Worm (Caenorhabditis elegans): ENCODE measurements around the gene nlp-16.
A peak's percentile ranks its signal among the peaks of the same experiment; 100 is the strongest.

nlp-16 gene

DNA sequence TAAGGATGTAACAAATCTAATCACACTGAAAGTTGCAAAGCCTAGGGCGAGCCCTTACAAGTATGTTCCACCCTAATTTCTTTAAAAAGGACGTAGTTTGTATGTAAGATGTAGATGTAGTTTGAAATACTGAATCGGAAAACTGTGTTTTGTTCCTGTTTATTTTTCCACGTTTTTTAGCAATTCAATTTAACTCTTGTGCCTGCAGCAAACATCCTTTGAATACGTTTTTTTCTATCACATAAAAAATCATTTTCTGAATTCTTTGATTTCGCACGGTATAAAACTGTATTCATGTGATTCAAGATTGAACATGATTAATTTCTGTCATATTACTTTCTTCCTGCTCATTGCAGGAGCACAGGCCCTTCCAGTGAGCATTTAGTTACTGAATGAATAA lies 19.6 kb downstream of the nlp-16 start, which contains the start of gene F58F9.9:
Gene F58F9.9, plus strand, starts transcription at position 301 of the 400 bp plus-strand sequence.
- no peak for TF ChIP-seq unc-98 (GFP tag; IDR thresholded peaks at IDR 0.05)
- TF ChIP-seq hlh-17 (GFP tag; optimal IDR thresholded peaks at IDR 0.05; ENCODE audit: borderline replicate concordance) = no peak
- TF ChIP-seq isw-1 (GFP tag; IDR thresholded peaks at IDR 0.05) = no peak
- TF ChIP-seq ceh-82 (tag; optimal IDR thresholded peaks at IDR 0.05) = no peak

DNA sequence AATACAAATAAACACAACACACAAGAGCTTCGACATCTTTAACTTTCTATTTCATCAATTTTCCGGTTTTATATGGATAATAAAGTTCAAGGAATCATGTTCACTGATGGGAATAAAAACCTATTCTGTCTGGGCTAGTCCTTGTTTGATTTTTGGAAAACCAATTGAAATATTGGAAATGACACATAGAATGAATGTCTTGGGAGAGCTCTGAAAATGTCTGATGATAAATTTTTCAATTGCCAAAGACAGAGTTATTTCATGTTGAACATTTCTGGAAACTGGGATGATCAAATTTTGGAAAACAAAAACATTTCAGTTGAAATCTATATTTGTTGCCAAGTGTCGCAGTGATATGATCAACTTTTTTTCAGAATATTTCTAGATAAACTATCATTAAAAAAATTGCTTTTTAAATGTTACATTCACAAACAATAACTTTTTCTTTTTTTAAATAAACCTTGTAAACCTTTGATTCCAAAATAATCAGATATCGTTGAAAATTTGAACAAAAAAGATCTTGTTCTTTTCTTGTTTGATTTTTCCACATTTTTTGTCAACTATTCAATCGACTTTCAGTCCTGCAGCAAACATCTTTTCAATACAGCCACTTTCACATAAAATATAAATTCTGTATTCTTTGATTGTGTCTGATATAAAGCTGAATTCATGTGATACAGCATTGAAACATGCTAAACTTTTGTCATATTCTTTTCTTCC lies 22.0 kb downstream of the nlp-16 start, which contains the start of the genes F58F9.6 and F58F9.8:
Gene F58F9.6, minus strand, starts transcription at position 101 of the 720 bp plus-strand sequence.
Gene F58F9.8, plus strand, starts transcription at position 670 of the 720 bp plus-strand sequence.
- no peak for TF ChIP-seq efl-1 (optimal IDR thresholded peaks at IDR 0.05)
- TF ChIP-seq efl-1 (GFP tag; optimal IDR thresholded peaks at IDR 0.05 in 1 of 2) = peak in 1 of 2 experiments; percentile 83
- no peak for TF ChIP-seq aha-1 (tag; optimal IDR thresholded peaks at IDR 0.05)
- TF ChIP-seq swsn-7 (tag; optimal IDR thresholded peaks at IDR 0.05) = no peak
- TF ChIP-seq hlh-17 (GFP tag; optimal IDR thresholded peaks at IDR 0.05; ENCODE audit: borderline replicate concordance) = no peak
- TF ChIP-seq nhr-85 (tag) = peak; percentile 22

DNA sequence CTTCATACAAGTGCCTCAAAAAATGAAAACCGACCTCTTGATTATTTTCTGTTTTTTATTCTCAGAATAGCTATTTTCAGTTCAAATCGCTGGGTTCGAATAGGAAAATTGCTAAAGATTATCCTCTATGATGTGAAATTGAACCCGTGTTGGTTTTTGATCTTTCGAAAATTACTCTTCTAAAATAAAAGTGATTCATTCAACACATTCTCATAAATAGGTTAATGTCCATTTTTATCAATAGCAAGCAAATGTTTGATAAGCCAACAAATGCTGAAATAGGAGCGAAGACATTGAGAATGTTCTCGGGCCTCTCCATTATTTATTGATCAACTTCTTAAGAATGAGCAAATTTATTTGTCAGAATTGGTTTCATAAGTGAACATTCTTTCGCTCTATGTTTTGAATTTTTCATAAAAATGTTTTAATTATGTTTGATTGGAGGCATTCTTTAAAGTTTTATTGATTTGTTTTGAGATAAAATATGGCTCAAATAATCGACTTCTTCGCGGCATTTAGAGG lies 26.8 kb downstream of the nlp-16 start, which contains the start of gene F58F9.3:
Gene F58F9.3, plus strand, starts transcription at position 472 of the 522 bp plus-strand sequence.
- TF ChIP-seq elt-2 (tag; optimal IDR thresholded peaks at IDR 0.05) = peak; percentile 1
- TF ChIP-seq ces-1 (GFP tag; optimal IDR thresholded peaks at IDR 0.05) = no peak

DNA sequence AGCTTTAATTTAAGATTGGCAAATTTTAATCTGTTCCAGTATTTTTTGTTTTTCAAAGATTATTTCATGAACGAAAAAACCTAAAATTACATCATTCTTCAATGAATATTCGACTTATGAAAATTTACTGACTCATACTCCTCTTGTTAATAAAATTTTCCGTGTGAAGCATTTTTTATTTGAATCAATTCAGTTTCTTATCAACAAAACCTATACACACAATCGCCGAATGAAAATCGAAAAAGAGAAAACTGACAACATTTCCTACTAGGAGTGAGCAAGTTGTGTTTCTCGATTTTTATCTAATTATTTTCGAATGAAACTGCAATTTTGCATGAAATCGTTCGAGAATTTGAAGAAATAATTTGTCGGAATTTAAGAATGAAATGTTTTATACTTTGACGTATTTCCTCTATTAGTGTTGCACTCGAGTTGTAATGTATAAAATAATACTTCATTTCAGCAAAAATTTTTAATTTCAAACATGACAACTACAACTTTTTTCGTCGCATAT lies 29.0 kb downstream of the nlp-16 start, which contains the start of gene F58F9.4:
Gene F58F9.4, plus strand, starts transcription at position 464 of the 514 bp plus-strand sequence.
- TF ChIP-seq ceh-90 (tag; optimal IDR thresholded peaks at IDR 0.05) = no peak
- TF ChIP-seq lin-15B (tag; optimal IDR thresholded peaks at IDR 0.05) = no peak
- no peak for TF ChIP-seq nhr-90 (tag; optimal IDR thresholded peaks at IDR 0.05; ENCODE audit: poor library complexity)
- no peak for TF ChIP-seq nhr-84 (tag; optimal IDR thresholded peaks at IDR 0.05)
- no peak for TF ChIP-seq sup-37 (GFP tag; optimal IDR thresholded peaks at IDR 0.05)
- TF ChIP-seq swsn-7 (tag; optimal IDR thresholded peaks at IDR 0.05) = no peak
- no peak for TF ChIP-seq hlh-17 (GFP tag; optimal IDR thresholded peaks at IDR 0.05; ENCODE audit: borderline replicate concordance)
- TF ChIP-seq zag-1 (tag; optimal IDR thresholded peaks at IDR 0.05) = no peak
- TF ChIP-seq snu-23 (GFP tag; optimal IDR thresholded peaks at IDR 0.05) = no peak
- no peak for TF ChIP-seq lin-39 (tag; optimal IDR thresholded peaks at IDR 0.05)
- no peak for TF ChIP-seq blmp-1 (tag; optimal IDR thresholded peaks at IDR 0.05)
- no peak for TF ChIP-seq nhr-28 (tag; optimal IDR thresholded peaks at IDR 0.05)
- no peak for TF ChIP-seq skn-1 (tag; optimal IDR thresholded peaks at IDR 0.05)
- TF ChIP-seq unc-86 (tag; optimal IDR thresholded peaks at IDR 0.05) = no peak
- TF ChIP-seq fos-1 (tag; optimal IDR thresholded peaks at IDR 0.05) = no peak
- TF ChIP-seq unc-30 (tag; optimal IDR thresholded peaks at IDR 0.05) = no peak
- no peak for TF ChIP-seq sox-4 (tag; optimal IDR thresholded peaks at IDR 0.05)

DNA sequence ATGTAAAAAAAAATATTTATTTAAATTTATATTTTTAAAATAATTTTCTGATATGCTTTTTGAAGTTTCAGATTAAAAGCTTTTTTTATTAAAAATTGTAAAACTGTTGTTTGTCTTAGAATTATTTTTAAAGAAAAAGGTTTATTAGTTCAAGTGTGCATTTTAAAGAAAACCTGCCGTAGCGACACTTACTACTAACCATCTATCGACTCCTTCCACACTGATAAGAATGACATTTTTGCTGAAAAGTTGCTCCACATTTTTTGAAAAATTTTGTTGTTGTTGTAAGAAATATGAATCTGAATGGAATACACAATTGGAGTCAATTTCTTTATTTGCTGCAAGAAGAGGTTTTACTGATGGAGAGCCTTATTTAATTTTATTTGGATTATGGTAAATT lies 31.7 kb downstream of the nlp-16 start, which contains the start of gene C49A9.1:
Gene C49A9.1, plus strand, starts transcription at position 217 of the 400 bp plus-strand sequence.
- TF ChIP-seq ama-1 (optimal IDR thresholded peaks at IDR 0.05) = no peak
- TF ChIP-seq sup-37 (GFP tag; optimal IDR thresholded peaks at IDR 0.05) = no peak

DNA sequence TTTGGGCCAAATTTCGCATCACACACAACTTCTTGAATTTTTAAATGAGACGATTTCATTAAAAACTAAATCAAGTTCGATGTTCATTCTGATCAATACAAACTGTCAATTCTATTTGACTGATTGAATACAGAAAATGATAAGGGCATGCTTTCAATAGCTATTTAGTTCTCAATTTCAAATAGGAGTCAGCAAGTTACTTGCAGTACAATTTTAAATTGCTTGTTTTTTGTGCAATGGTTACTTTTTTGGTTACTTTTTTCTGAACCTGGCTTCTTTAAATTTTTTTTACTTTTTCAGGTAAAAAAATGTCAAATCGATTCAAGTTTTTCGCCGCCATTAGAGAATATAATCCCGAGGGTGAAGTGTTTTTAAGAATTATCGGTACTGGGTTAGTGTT lies 34.5 kb downstream of the nlp-16 start, which contains the start of gene C49A9.2:
Gene C49A9.2, plus strand, starts transcription at position 301 of the 400 bp plus-strand sequence.
- TF ChIP-seq sup-37 (GFP tag; optimal IDR thresholded peaks at IDR 0.05) = no peak
- TF ChIP-seq mdl-1 (tag; optimal IDR thresholded peaks at IDR 0.05) = no peak
- TF ChIP-seq lsy-2 (tag; optimal IDR thresholded peaks at IDR 0.05) = no peak
- TF ChIP-seq zip-4 (GFP tag; optimal IDR thresholded peaks at IDR 0.05) = no peak
- TF ChIP-seq pqm-1 (tag; optimal IDR thresholded peaks at IDR 0.05) = no peak
- TF ChIP-seq irx-1 (tag; optimal IDR thresholded peaks at IDR 0.05) = no peak
- TF ChIP-seq nhr-76 (tag; optimal IDR thresholded peaks at IDR 0.05) = no peak
- TF ChIP-seq nhr-85 (tag) = no peak
- TF ChIP-seq nhr-90 (tag; optimal IDR thresholded peaks at IDR 0.05; ENCODE audit: poor library complexity) = no peak
- no peak for TF ChIP-seq ceh-82 (tag; optimal IDR thresholded peaks at IDR 0.05)
- TF ChIP-seq lin-15B (tag; optimal IDR thresholded peaks at IDR 0.05) = no peak
- no peak for TF ChIP-seq zag-1 (tag; optimal IDR thresholded peaks at IDR 0.05)
- no peak for TF ChIP-seq snpc-4 (tag; optimal IDR thresholded peaks at IDR 0.05)
- no peak for TF ChIP-seq sptf-1 (tag; optimal IDR thresholded peaks at IDR 0.05)
- TF ChIP-seq pag-3 (tag; optimal IDR thresholded peaks at IDR 0.05; ENCODE audit: borderline replicate concordance, insufficient read depth) = no peak
